Fruit fly (Drosophila melanogaster) whole organism, embryonic: ENCODE data around the gene odd.
A peak's percentile ranks its signal among the peaks of the same experiment; 100 is the strongest.

Experiments
- Antp ChIP-seq: fragments of 200-800 bp; sonication (Bioruptor generic); optimal IDR thresholded peaks from 3 replicates; lab custom pipeline; 2016; ENCODE audit warnings: missing biosample characterization, missing genetic modification characterization
- Awh ChIP-seq: fragments of 200-800 bp; sonication (Bioruptor generic); IDR thresholded peaks from 2 replicates; pipeline ENCODE4, ENCODE4 v1.3.6; 2022; ENCODE audit warnings: missing biosample characterization, missing genetic modification characterization
- B-H2 ChIP-seq: fragments of 200-800 bp; sonication (Bioruptor generic); optimal IDR thresholded peaks from 2 replicates; lab custom pipeline; 2018; ENCODE audit warnings: missing biosample characterization, mild to moderate bottlenecking, missing genetic modification characterization
- CG10543 ChIP-seq: fragments of 200-800 bp; sonication (Bioruptor generic); optimal IDR thresholded peaks from 3 replicates; lab custom pipeline; 2017; ENCODE audit warnings: missing biosample characterization, mild to moderate bottlenecking, missing genetic modification characterization, moderate library complexity
- CG11723 ChIP-seq: fragments of 200-800 bp; sonication (Bioruptor generic); optimal IDR thresholded peaks from 2 replicates; lab custom pipeline; 2017; ENCODE audit warnings: missing biosample characterization, mild to moderate bottlenecking, missing genetic modification characterization
- CG12155 ChIP-seq: fragments of 200-800 bp; sonication (Bioruptor generic); optimal IDR thresholded peaks from 3 replicates; lab custom pipeline; 2016; ENCODE audit warnings: missing biosample characterization, missing genetic modification characterization
- CG12299 ChIP-seq: fragments of 200-800 bp; sonication (Bioruptor generic); optimal IDR thresholded peaks from 2 replicates; lab custom pipeline; 2018; ENCODE audit warnings: missing biosample characterization, mild to moderate bottlenecking, missing genetic modification characterization
- CG12391 ChIP-seq: fragments of 200-800 bp; sonication (Bioruptor generic); optimal IDR thresholded peaks from 3 replicates; lab custom pipeline; 2018; ENCODE audit warnings: missing biosample characterization, mild to moderate bottlenecking, missing genetic modification characterization, moderate library complexity
- CG14860 ChIP-seq: fragments of 200-800 bp; sonication (Bioruptor generic); IDR thresholded peaks from 3 replicates; pipeline ENCODE4 v1.3.6; 2022; ENCODE audit warnings: missing biosample characterization, missing genetic modification characterization; ENCODE audit not compliant: partially characterized antibody
- CG14965 ChIP-seq: fragments of 200-800 bp; sonication (Bioruptor generic); optimal IDR thresholded peaks from 2 replicates; lab custom pipeline; 2016; ENCODE audit warnings: missing biosample characterization, missing genetic modification characterization, borderline replicate concordance
- CG15696 ChIP-seq: fragments of 200-800 bp; sonication (Bioruptor generic); optimal IDR thresholded peaks from 2 replicates; lab custom pipeline; 2019; ENCODE audit warnings: missing biosample characterization, mild to moderate bottlenecking, missing genetic modification characterization, moderate library complexity
- CG1603 ChIP-seq: fragments of 200-800 bp; sonication (Bioruptor generic); optimal IDR thresholded peaks from 2 replicates; lab custom pipeline; 2019; ENCODE audit warnings: missing biosample characterization, mild to moderate bottlenecking, missing genetic modification characterization, moderate library complexity
- CG16779 ChIP-seq: fragments of 200-800 bp; sonication (Bioruptor generic); IDR thresholded peaks from 2 replicates; pipeline ENCODE4 v1.3.6; 2022; ENCODE audit warnings: missing biosample characterization, missing genetic modification characterization
- CG17186 ChIP-seq: fragments of 200-800 bp; sonication (Bioruptor generic); optimal IDR thresholded peaks from 3 replicates; lab custom pipeline; 2017; ENCODE audit warnings: missing biosample characterization, missing genetic modification reagents, missing genetic modification characterization
- CG17829 ChIP-seq: fragments of 200-800 bp; optimal IDR thresholded peaks from 2 replicates; lab custom pipeline; 2019; ENCODE audit warnings: missing biosample characterization, mild to moderate bottlenecking, missing genetic modification characterization, moderate library complexity
- CG1832 ChIP-seq: fragments of 200-800 bp; sonication (Bioruptor generic); optimal IDR thresholded peaks from 2 replicates; lab custom pipeline; 2017; ENCODE audit warnings: missing biosample characterization, mild to moderate bottlenecking, missing genetic modification characterization, inconsistent platforms
- CG2199 ChIP-seq: fragments of 200-800 bp; sonication (Bioruptor generic); IDR thresholded peaks from 3 replicates; pipeline ENCODE4 v1.3.6; 2022; ENCODE audit warnings: missing biosample characterization, missing genetic modification characterization
- CG2712 ChIP-seq: fragments of 200-800 bp; optimal IDR thresholded peaks from 3 replicates; lab custom pipeline; 2019; ENCODE audit warnings: missing biosample characterization, mild to moderate bottlenecking, missing genetic modification characterization, moderate library complexity
- CG2889 ChIP-seq: fragments of 200-800 bp; sonication (Bioruptor generic); IDR thresholded peaks from 3 replicates; pipeline ENCODE4 v1.3.6; 2022; ENCODE audit warnings: missing biosample characterization, missing genetic modification characterization
- CG31441 ChIP-seq: fragments of 200-800 bp; sonication (Bioruptor generic); IDR thresholded peaks from 2 replicates; pipeline ENCODE4 v1.3.6; 2022; ENCODE audit warnings: missing biosample characterization, missing genetic modification characterization
- CG3726 ChIP-seq: fragments of 200-800 bp; sonication (Bioruptor generic); IDR thresholded peaks from 3 replicates; pipeline ENCODE4, ENCODE4 v1.3.6; 2022; ENCODE audit warnings: missing biosample characterization, missing genetic modification characterization
- CG7556 ChIP-seq: fragments of 200-800 bp; sonication (Bioruptor generic); optimal IDR thresholded peaks from 2 replicates; lab custom pipeline; 2017; ENCODE audit warnings: missing biosample characterization, mild to moderate bottlenecking, missing genetic modification characterization
- CG8281 ChIP-seq: fragments of 200-800 bp; sonication (Bioruptor generic); optimal IDR thresholded peaks from 2 replicates; lab custom pipeline; 2018; ENCODE audit warnings: missing biosample characterization, mild to moderate bottlenecking, missing genetic modification characterization, moderate library complexity
- Drgx ChIP-seq: fragments of 200-800 bp; sonication (Bioruptor generic); IDR thresholded peaks from 2 replicates; pipeline ENCODE4 v1.3.6; 2022; ENCODE audit warnings: missing biosample characterization, missing genetic modification characterization
- H2.0 ChIP-seq: fragments of 200-800 bp; sonication (Bioruptor generic); IDR thresholded peaks from 2 replicates; pipeline ENCODE4 v1.3.6; 2022; ENCODE audit warnings: missing biosample characterization, missing genetic modification characterization
- HLHmδ ChIP-seq: fragments of 200-800 bp; sonication (Bioruptor generic); optimal IDR thresholded peaks from 2 replicates; lab custom pipeline; 2018; ENCODE audit warnings: missing biosample characterization, mild to moderate bottlenecking, missing genetic modification characterization, moderate library complexity
- Hmr ChIP-seq: fragments of 200-800 bp; sonication (Bioruptor generic); optimal IDR thresholded peaks from 3 replicates; lab custom pipeline; 2017; ENCODE audit warnings: mild to moderate bottlenecking, missing biosample characterization, missing genetic modification reagents, missing genetic modification characterization
- Rfx ChIP-seq: fragments of 200-800 bp; sonication (Bioruptor generic); IDR thresholded peaks from 2 replicates; pipeline ENCODE4 v1.3.6; 2022; ENCODE audit warnings: missing biosample characterization, missing genetic modification characterization
- Side ChIP-seq: fragments of 200-800 bp; sonication (Bioruptor generic); optimal IDR thresholded peaks from 2 replicates; lab custom pipeline; 2016; ENCODE audit warnings: missing biosample characterization, missing genetic modification characterization
- Sox100B ChIP-seq: fragments of 200-800 bp; sonication (Bioruptor generic); optimal IDR thresholded peaks from 3 replicates; lab custom pipeline; 2018; ENCODE audit warnings: missing biosample characterization, mild to moderate bottlenecking, missing genetic modification characterization
- Ssrp ChIP-seq: fragments of 200-800 bp; sonication (Bioruptor generic); optimal IDR thresholded peaks from 2 replicates; lab custom pipeline; 2018; ENCODE audit warnings: missing biosample characterization, mild to moderate bottlenecking, missing genetic modification characterization, moderate library complexity
- bigmax ChIP-seq: fragments of 200-800 bp; sonication (Bioruptor generic); optimal IDR thresholded peaks from 2 replicates; lab custom pipeline; 2018; ENCODE audit warnings: missing biosample characterization, mild to moderate bottlenecking, missing genetic modification characterization
- chif ChIP-seq, 2 experiments: fragments of 200-800 bp; sonication (Bioruptor generic); optimal IDR thresholded peaks; 3 replicates each; lab custom pipeline; 2016; ENCODE audit warnings: missing biosample characterization in 2 of 2, missing genetic modification characterization in 2 of 2
- eve ChIP-seq, 2 experiments: fragments of >200 bp; optimal IDR thresholded peaks; 2 replicates each; lab custom pipeline; 2017; ENCODE audit warnings: missing biosample characterization in 2 of 2, missing genetic modification characterization in 2 of 2
- gfzf ChIP-seq: fragments of 200-800 bp; sonication (Bioruptor generic); optimal IDR thresholded peaks from 2 replicates; lab custom pipeline; 2016; ENCODE audit warnings: missing biosample characterization, mild to moderate bottlenecking, missing genetic modification characterization, moderate library complexity
- grn ChIP-seq: fragments of 200-800 bp; sonication (Bioruptor generic); optimal IDR thresholded peaks from 3 replicates; lab custom pipeline; 2017; ENCODE audit warnings: missing biosample characterization, missing genetic modification characterization
- insv ChIP-seq, 2 experiments: fragments of 200-800 bp; sonication (Bioruptor generic); optimal IDR thresholded peaks; 3 replicates each; lab custom pipeline; 2016 to 2018; ENCODE audit warnings: missing biosample characterization in 2 of 2, missing genetic modification characterization in 2 of 2
- lola ChIP-seq, 3 experiments: fragments of >200 bp in 2 of 3; fragments of 200-800 bp in 1 of 3; sonication (Bioruptor generic) in 1 of 3; optimal IDR thresholded peaks; 2 replicates each; lab custom pipeline; 2017 to 2019; ENCODE audit warnings: missing biosample characterization in 3 of 3, missing genetic modification characterization in 3 of 3, mild to moderate bottlenecking in 1 of 3, moderate library complexity in 1 of 3
- prd ChIP-seq, 3 experiments: fragments of >200 bp in 2 of 3; fragments of 200-800 bp in 1 of 3; sonication (Bioruptor generic) in 1 of 3; optimal IDR thresholded peaks in 2 of 3; IDR thresholded peaks in 1 of 3; 2 replicates in 2 of 3; 3 replicates in 1 of 3; pipeline versions ENCODE4 v1.3.6 to Lab custom; 2017 to 2022; ENCODE audit warnings: missing biosample characterization in 1 of 3, missing genetic modification characterization in 1 of 3
- seq ChIP-seq: fragments of 200-800 bp; sonication (Bioruptor generic); IDR thresholded peaks from 2 replicates; pipeline ENCODE4 v1.3.6; 2022; ENCODE audit warnings: missing biosample characterization, missing genetic modification characterization
- sima ChIP-seq: fragments of 200-800 bp; sonication (Bioruptor generic); optimal IDR thresholded peaks from 2 replicates; lab custom pipeline; 2016; ENCODE audit warnings: missing biosample characterization, missing genetic modification characterization
- slou ChIP-seq: fragments of 200-800 bp; sonication (Bioruptor generic); optimal IDR thresholded peaks from 3 replicates; lab custom pipeline; 2016; ENCODE audit warnings: missing biosample characterization, missing genetic modification characterization
- sna ChIP-seq: fragments of 200-800 bp; sonication (Bioruptor generic); IDR thresholded peaks from 2 replicates; pipeline ENCODE4 v1.3.6; 2022; ENCODE audit warnings: missing biosample characterization, missing genetic modification characterization; ENCODE audit not compliant: partially characterized antibody
- tap ChIP-seq: fragments of 200-800 bp; optimal IDR thresholded peaks from 3 replicates; lab custom pipeline; 2019; ENCODE audit warnings: missing biosample characterization, mild to moderate bottlenecking, missing genetic modification characterization, moderate library complexity
- tio ChIP-seq: fragments of 200-800 bp; sonication (Bioruptor generic); optimal IDR thresholded peaks from 2 replicates; lab custom pipeline; 2017; ENCODE audit warnings: missing biosample characterization, missing genetic modification characterization, inconsistent platforms
- tll ChIP-seq, 2 experiments: fragments of 200-800 bp in 1 of 2; fragments of >200 bp in 1 of 2; sonication (Bioruptor generic) in 1 of 2; optimal IDR thresholded peaks; 2 replicates each; lab custom pipeline; 2017 to 2019; ENCODE audit warnings: missing biosample characterization in 2 of 2, missing genetic modification characterization in 2 of 2, mild to moderate bottlenecking in 1 of 2, moderate library complexity in 1 of 2
- trh ChIP-seq: fragments of 200-800 bp; sonication (Bioruptor generic); optimal IDR thresholded peaks from 2 replicates; lab custom pipeline; 2016; ENCODE audit warnings: missing biosample characterization, missing genetic modification characterization
- vfl ChIP-seq: fragments of 200-800 bp; sonication (Bioruptor generic); optimal IDR thresholded peaks from 2 replicates; lab custom pipeline; 2016; ENCODE audit warnings: missing biosample characterization, missing genetic modification characterization
- vvl ChIP-seq: fragments of 200-800 bp; sonication (Bioruptor generic); IDR thresholded peaks from 2 replicates; pipeline ENCODE4 v1.3.6; 2022; ENCODE audit warnings: missing biosample characterization, missing genetic modification characterization

The odd gene

DNA sequence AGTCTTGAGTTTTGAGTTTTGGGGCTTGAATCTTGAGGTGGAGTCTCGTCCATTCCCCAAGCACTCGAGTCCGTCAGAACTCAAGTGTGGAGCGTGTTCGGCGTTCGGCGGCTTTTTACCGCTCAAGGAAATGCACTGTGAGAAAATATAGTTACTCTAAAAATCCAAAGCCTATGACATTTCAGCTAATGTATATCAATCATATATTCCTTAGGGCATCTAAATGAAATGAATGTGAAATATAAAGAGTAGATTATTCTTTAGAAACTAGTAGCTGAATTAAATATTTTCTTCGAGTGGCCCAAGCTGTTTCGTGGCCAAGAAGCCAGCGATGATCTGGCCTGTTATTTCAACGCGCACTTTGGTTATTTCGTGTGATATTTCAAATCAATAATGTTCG is 19.3 kb downstream of the odd start (continued):
- TF ChIP-seq CG14965 (no peak), CG15696 (tag; lab: Kevin White, UChicago) (peak; percentile 27), tap (peak; percentile 1), Side (GFP tag; lab: Kevin White, UChicago) (no peak), CG2712 (tag; lab: Kevin White, UChicago) (peak; percentile 74), CG11723 (GFP tag; lab: Kevin White, UChicago) (no peak), Drgx (no peak), CG12391 (tag; lab: Kevin White, UChicago) (peak; percentile 56), CG8281 (tag; lab: Kevin White, UChicago) (no peak), vfl (GFP tag; lab: Kevin White, UChicago) (no peak), CG16779 (GFP tag; lab: Robert Waterston, UW) (no peak), Awh (peak; percentile 48), CG31441 (GFP tag; lab: Robert Waterston, UW) (peak; percentile 35; the same call in 1 of the 2 replicates), HLHmδ (no peak), gfzf (GFP tag; lab: Kevin White, UChicago) (no peak), CG1832 (GFP tag; lab: Kevin White, UChicago) (no peak), CG14860 (no peak), Ssrp (tag; lab: Kevin White, UChicago) (peak; percentile 40), H2.0 (GFP tag; lab: Robert Waterston, UW) (peak; percentile 47; the same call in 1 of the 2 replicates), CG7556 (GFP tag; lab: Kevin White, UChicago) (peak; percentile 29), slou (GFP tag; lab: Kevin White, UChicago) (no peak), Antp (peak; percentile 29), insv (GFP tag; optimal IDR thresholded peaks at IDR 0.05; lab: Kevin White, UChicago) (no peak), Rfx (GFP tag; lab: Robert Waterston, UW) (peak; percentile 28; the same call in 1 of the 2 replicates), tll (GFP tag; optimal IDR thresholded peaks at IDR 0.05; lab: Kevin White, UChicago) (no peak), CG10543 (GFP tag; lab: Kevin White, UChicago) (no peak), sna (no peak), B-H2 (GFP tag; lab: Kevin White, UChicago) (no peak), CG17829 (tag; lab: Kevin White, UChicago) (peak; percentile 57), CG3726 (GFP tag; lab: Robert Waterston, UW) (no peak), seq (GFP tag; lab: Robert Waterston, UW) (peak; percentile 12; the same call in 1 of the 2 replicates), tio (GFP tag; lab: Kevin White, UChicago) (peak; percentile 7), CG2889 (GFP tag; lab: Robert Waterston, UW) (no peak), prd (optimal IDR thresholded peaks at IDR 0.05; lab: Kevin White, UChicago) (no peak), prd (GFP tag; IDR thresholded peaks at IDR 0.05; lab: Robert Waterston, UW) (peak; percentile 63; the same call in 2 of the 3 replicates), lola (GFP tag; optimal IDR thresholded peaks at IDR 0.05; lab: Kevin White, UChicago) (peak in 1 of 3 experiments; percentile 74), CG2199 (no peak), CG12299 (tag; lab: Kevin White, UChicago) (no peak), sima (GFP tag; lab: Kevin White, UChicago) (no peak), Sox100B (peak; percentile 26), CG1603 (tag; lab: Kevin White, UChicago) (peak; percentile 62), grn (no peak), eve (GFP tag; optimal IDR thresholded peaks at IDR 0.05; lab: Kevin White, UChicago) (no peak), CG12155 (GFP tag; lab: Kevin White, UChicago) (no peak), trh (GFP tag; lab: Kevin White, UChicago) (no peak), bigmax (GFP tag; lab: Kevin White, UChicago) (no peak), CG17186 (GFP tag; lab: Kevin White, UChicago) (no peak), chif (GFP tag; optimal IDR thresholded peaks at IDR 0.05; lab: Kevin White, UChicago) (peak; percentile 28 to 73), Hmr (no peak), vvl (peak; percentile 23; the same call in 1 of the 2 replicates)
